Worm (Caenorhabditis elegans): Measurements from ENCODE around the gene madd-3.

DNA sequence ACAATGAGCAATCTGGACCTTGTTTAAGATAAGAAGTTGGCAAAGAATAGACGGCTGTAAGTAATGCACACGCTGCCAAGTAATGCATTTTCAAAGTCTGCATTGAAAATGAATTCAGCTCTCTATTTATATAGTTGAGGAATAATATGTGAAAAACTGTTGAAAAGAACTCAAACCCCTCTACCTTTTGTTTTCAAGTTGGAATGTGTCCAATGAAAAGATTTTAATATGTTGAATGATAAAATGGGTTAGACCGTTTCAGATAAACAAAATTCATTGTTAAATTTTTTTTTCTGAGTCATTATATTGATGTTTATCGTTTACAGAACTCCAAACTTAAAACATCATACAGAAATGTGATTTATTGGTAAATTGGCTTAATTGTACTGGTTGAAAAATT lies 33.0 kb downstream of the madd-3 start, which contains the start of gene E02H4.8:
- TF ChIP-seq unc-39 (tag; optimal IDR thresholded peaks at IDR 0.05) (no peak), ztf-11 (tag; optimal IDR thresholded peaks at IDR 0.05) (no peak), nhr-237 (tag; optimal IDR thresholded peaks at IDR 0.05) (no peak), mep-1 (tag; optimal IDR thresholded peaks at IDR 0.05) (no peak), nhr-28 (tag; optimal IDR thresholded peaks at IDR 0.05) (no peak), lin-13 (tag; optimal IDR thresholded peaks at IDR 0.05) (no peak), blmp-1 (tag; optimal IDR thresholded peaks at IDR 0.05) (no peak), unc-62 (GFP tag; optimal IDR thresholded peaks at IDR 0.05) (no peak), lsy-2 (tag; optimal IDR thresholded peaks at IDR 0.05) (no peak), lin-32 (GFP tag; optimal IDR thresholded peaks at IDR 0.05) (no peak), ceh-39 (tag; optimal IDR thresholded peaks at IDR 0.05) (no peak), nhr-76 (tag; optimal IDR thresholded peaks at IDR 0.05) (no peak), mls-2 (tag; optimal IDR thresholded peaks at IDR 0.05) (no peak)
